Worm (Caenorhabditis elegans): ENCODE results near the gene twk-39.

Gene twk-39

ce11 chrIII:11834783-11835182 is 39.2 kb downstream of the twk-39 start:
- TF ChIP-seq aha-1 (tag) (peak; percentile 62), set-16 (GFP tag; IDR thresholded peaks at IDR 0.05) (no peak), mes-2 (tag; optimal IDR thresholded peaks at IDR 0.05; ENCODE audit: poor library complexity, severe bottlenecking) (peak; percentile 58), nhr-28 (tag; optimal IDR thresholded peaks at IDR 0.05) (peak; percentile 55), hlh-11 (tag; optimal IDR thresholded peaks at IDR 0.05) (peak; percentile 69), hlh-30 (tag; optimal IDR thresholded peaks at IDR 0.05; ENCODE audit: insufficient read depth) (peak; percentile 53), Y105C5A.15 (GFP tag; IDR thresholded peaks at IDR 0.05) (no peak), rbr-2 (tag; optimal IDR thresholded peaks at IDR 0.05) (no peak), nhr-10 (tag; optimal IDR thresholded peaks at IDR 0.05) (no peak), daf-12 (tag; optimal IDR thresholded peaks at IDR 0.05) (no peak), zfp-2 (tag; optimal IDR thresholded peaks at IDR 0.05) (no peak), fos-1 (tag; optimal IDR thresholded peaks at IDR 0.05) (no peak), pqm-1 (tag; optimal IDR thresholded peaks at IDR 0.05) (peak; percentile 21), lsy-2 (tag; optimal IDR thresholded peaks at IDR 0.05) (peak in 1 of 2 experiments; percentile 45), ceh-28 (tag; optimal IDR thresholded peaks at IDR 0.05) (peak; percentile 30), dve-1 (tag; optimal IDR thresholded peaks at IDR 0.05; ENCODE audit: insufficient read depth) (peak; percentile 52), hmg-1.1 (GFP tag; IDR thresholded peaks at IDR 0.05) (peak; percentile 9; the same call in 1 of the 2 replicates), mxl-3 (GFP tag; optimal IDR thresholded peaks at IDR 0.05) (peak; percentile 10), fkh-10 (GFP tag; optimal IDR thresholded peaks at IDR 0.05) (no peak), ceh-32 (tag; optimal IDR thresholded peaks at IDR 0.05; ENCODE audit: poor library complexity) (no peak), nhr-102 (tag; optimal IDR thresholded peaks at IDR 0.05) (peak; percentile 15), nhr-77 (tag; optimal IDR thresholded peaks at IDR 0.05) (peak; percentile 14), ces-1 (GFP tag; optimal IDR thresholded peaks at IDR 0.05) (no peak), pha-4 (GFP tag; IDR thresholded peaks at IDR 0.05) (no peak), pha-4 (tag; optimal IDR thresholded peaks at IDR 0.05) (peak; percentile 88), R02D3.7 (tag; optimal IDR thresholded peaks at IDR 0.05) (no peak), mep-1 (tag; optimal IDR thresholded peaks at IDR 0.05) (peak; percentile 56), jun-1 (tag; optimal IDR thresholded peaks at IDR 0.05) (peak; percentile 13), unc-62 (GFP tag; optimal IDR thresholded peaks at IDR 0.05 in 1 of 2) (peak in 1 of 2 experiments; percentile 22), unc-62 (tag; optimal IDR thresholded peaks at IDR 0.05) (no peak), zfp-3 (GFP tag; conservative IDR thresholded peaks at IDR 0.05) (no peak), lin-13 (GFP tag; optimal IDR thresholded peaks at IDR 0.05) (peak; percentile 34), F49E8.2 (tag; optimal IDR thresholded peaks at IDR 0.05; ENCODE audit: borderline replicate concordance) (no peak), gei-8 (GFP tag; optimal IDR thresholded peaks at IDR 0.05) (no peak), nhr-41 (GFP tag; IDR thresholded peaks at IDR 0.05) (no peak), lim-7 (GFP tag; IDR thresholded peaks at IDR 0.05) (no peak), daf-16 (GFP tag; optimal IDR thresholded peaks at IDR 0.05) (peak in 1 of 2 experiments; percentile 45), daf-16 (tag; optimal IDR thresholded peaks at IDR 0.05) (peak; percentile 90), T20F7.1 (GFP tag; optimal IDR thresholded peaks at IDR 0.05) (no peak), nhr-6 (tag; optimal IDR thresholded peaks at IDR 0.05) (peak; percentile 51), dpl-1 (GFP tag; optimal IDR thresholded peaks at IDR 0.05) (peak; percentile 18), mdl-1 (tag; optimal IDR thresholded peaks at IDR 0.05) (peak in 1 of 2 experiments; percentile 8)

- TF ChIP-seq unc-62 (GFP tag; optimal IDR thresholded peaks at IDR 0.05 in 1 of 2) (peak in 1 of 2 experiments; percentile 50), unc-62 (tag; optimal IDR thresholded peaks at IDR 0.05) (no peak), mep-1 (tag; optimal IDR thresholded peaks at IDR 0.05) (peak; percentile 32), vab-7 (GFP tag; IDR thresholded peaks at IDR 0.05) (no peak), nhr-48 (tag; optimal IDR thresholded peaks at IDR 0.05) (no peak), madf-9 (GFP tag; conservative IDR thresholded peaks at IDR 0.05) (no peak), nhr-11 (tag; optimal IDR thresholded peaks at IDR 0.05) (peak; percentile 9), mxl-2 (GFP tag; conservative IDR thresholded peaks at IDR 0.05) (no peak), lin-29 (GFP tag; IDR thresholded peaks at IDR 0.05) (no peak), mxl-3 (GFP tag; optimal IDR thresholded peaks at IDR 0.05) (peak; percentile 4), hlh-11 (tag; optimal IDR thresholded peaks at IDR 0.05) (peak; percentile 9), mes-2 (tag; optimal IDR thresholded peaks at IDR 0.05; ENCODE audit: poor library complexity, severe bottlenecking) (peak; percentile 41), hlh-30 (tag; optimal IDR thresholded peaks at IDR 0.05; ENCODE audit: insufficient read depth) (peak; percentile 9), arid-1 (GFP tag; conservative IDR thresholded peaks at IDR 0.05) (no peak), dmd-8 (GFP tag; IDR thresholded peaks at IDR 0.05) (no peak), ZK337.2 (GFP tag; IDR thresholded peaks at IDR 0.05) (0 out of 2 replicates have a peak, but pooled peaks have one; percentile 2), tag-97 (GFP tag; IDR thresholded peaks at IDR 0.05) (no peak), saeg-2 (GFP tag; IDR thresholded peaks at IDR 0.05) (no peak)
These were observed 40.5 kb downstream of the twk-39 start for ce11 chrIII:11836054-11836453.
